Fruit fly (Drosophila melanogaster) whole organism, embryonic: Measurements from ENCODE around the gene HDAC4.
A peak's percentile ranks its signal among the peaks of the same experiment; 100 is the strongest.

ENCODE experiments used
- Ada2b ChIP-seq: fragments of 200-800 bp; sonication (Bioruptor generic); IDR thresholded peaks from 2 replicates; pipeline ENCODE4 v1.3.6; 2022; ENCODE audit warnings: missing biosample characterization, missing genetic modification characterization
- CG10431 ChIP-seq: fragments of 200-800 bp; sonication (Bioruptor generic); optimal IDR thresholded peaks from 3 replicates; lab custom pipeline; 2018; ENCODE audit warnings: missing biosample characterization, mild to moderate bottlenecking, missing genetic modification characterization
- CG11723 ChIP-seq: fragments of 200-800 bp; sonication (Bioruptor generic); optimal IDR thresholded peaks from 2 replicates; lab custom pipeline; 2017; ENCODE audit warnings: missing biosample characterization, mild to moderate bottlenecking, missing genetic modification characterization
- CG12659 ChIP-seq: fragments of 200-800 bp; sonication (Bioruptor generic); optimal IDR thresholded peaks from 3 replicates; lab custom pipeline; 2017; ENCODE audit warnings: mild to moderate bottlenecking, missing biosample characterization, missing genetic modification reagents, missing genetic modification characterization
- CG14965 ChIP-seq: fragments of 200-800 bp; sonication (Bioruptor generic); optimal IDR thresholded peaks from 2 replicates; lab custom pipeline; 2016; ENCODE audit warnings: missing biosample characterization, missing genetic modification characterization, borderline replicate concordance
- CG15011 ChIP-seq: fragments of 200-800 bp; sonication (Bioruptor generic); optimal IDR thresholded peaks from 3 replicates; lab custom pipeline; 2018; ENCODE audit warnings: missing biosample characterization, mild to moderate bottlenecking, missing genetic modification characterization
- CG17568 ChIP-seq: fragments of 200-800 bp; sonication (Bioruptor generic); optimal IDR thresholded peaks from 2 replicates; lab custom pipeline; 2018; ENCODE audit warnings: missing biosample characterization, mild to moderate bottlenecking, missing genetic modification characterization, moderate library complexity
- CG1832 ChIP-seq: fragments of 200-800 bp; sonication (Bioruptor generic); optimal IDR thresholded peaks from 2 replicates; lab custom pipeline; 2017; ENCODE audit warnings: missing biosample characterization, mild to moderate bottlenecking, missing genetic modification characterization, inconsistent platforms
- CG2116 ChIP-seq: fragments of 200-800 bp; sonication (Bioruptor generic); optimal IDR thresholded peaks from 3 replicates; lab custom pipeline; 2018; ENCODE audit warnings: missing biosample characterization, mild to moderate bottlenecking, missing genetic modification characterization
- CG2120 ChIP-seq: fragments of 200-800 bp; sonication (Bioruptor generic); optimal IDR thresholded peaks from 3 replicates; lab custom pipeline; 2016; ENCODE audit warnings: missing biosample characterization, missing genetic modification characterization
- CG2199 ChIP-seq: fragments of 200-800 bp; sonication (Bioruptor generic); IDR thresholded peaks from 3 replicates; pipeline ENCODE4 v1.3.6; 2022; ENCODE audit warnings: missing biosample characterization, missing genetic modification characterization
- CG30020 ChIP-seq: fragments of 200-800 bp; optimal IDR thresholded peaks from 2 replicates; lab custom pipeline; 2019; ENCODE audit warnings: missing biosample characterization, mild to moderate bottlenecking, missing genetic modification characterization, moderate library complexity
- CG32767 ChIP-seq: fragments of 200-800 bp; sonication (Bioruptor generic); IDR thresholded peaks from 2 replicates; pipeline ENCODE4 v1.3.6; 2022; ENCODE audit warnings: missing biosample characterization, missing genetic modification characterization
- CG4404 ChIP-seq: fragments of 200-800 bp; sonication (Bioruptor generic); IDR thresholded peaks from 2 replicates; pipeline ENCODE4 v1.3.6; 2022; ENCODE audit warnings: missing biosample characterization, missing genetic modification characterization
- CG5180 ChIP-seq: fragments of 200-800 bp; sonication (Bioruptor generic); optimal IDR thresholded peaks from 3 replicates; lab custom pipeline; 2017; ENCODE audit warnings: missing biosample characterization, missing genetic modification characterization, mild to moderate bottlenecking, moderate library complexity, missing genetic modification reagents
- CG7357 ChIP-seq: fragments of 200-800 bp; sonication (Bioruptor generic); IDR thresholded peaks from 3 replicates; pipeline ENCODE4 v1.3.6; 2022; ENCODE audit warnings: missing biosample characterization, missing genetic modification characterization
- CG8290 ChIP-seq, 3 experiments: fragments of 200-800 bp; sonication (Bioruptor generic); optimal IDR thresholded peaks; 2 replicates each; lab custom pipeline; 2016 to 2019; ENCODE audit warnings: missing biosample characterization in 3 of 3, missing genetic modification characterization in 3 of 3, mild to moderate bottlenecking in 2 of 3, moderate library complexity in 1 of 3
- Camta ChIP-seq: fragments of 200-800 bp; sonication (Bioruptor generic); optimal IDR thresholded peaks from 2 replicates; lab custom pipeline; 2016; ENCODE audit warnings: missing biosample characterization, missing genetic modification characterization
- Dip3 ChIP-seq: fragments of 200-800 bp; sonication (Bioruptor generic); optimal IDR thresholded peaks from 3 replicates; lab custom pipeline; 2016; ENCODE audit warnings: missing biosample characterization, missing genetic modification characterization
- Dll ChIP-seq: fragments of 200-800 bp; sonication (Bioruptor generic); IDR thresholded peaks from 4 replicates; pipeline ENCODE4 v1.3.6; 2022; ENCODE audit warnings: missing biosample characterization, missing genetic modification characterization; ENCODE audit not compliant: partially characterized antibody
- Gsc ChIP-seq: fragments of 200-800 bp; sonication (Bioruptor generic); IDR thresholded peaks from 2 replicates; pipeline ENCODE4 v1.3.6; 2022; ENCODE audit warnings: missing biosample characterization, missing genetic modification characterization
- H2.0 ChIP-seq: fragments of 200-800 bp; sonication (Bioruptor generic); IDR thresholded peaks from 2 replicates; pipeline ENCODE4 v1.3.6; 2022; ENCODE audit warnings: missing biosample characterization, missing genetic modification characterization
- Hey ChIP-seq: fragments of 200-800 bp; sonication (Bioruptor generic); optimal IDR thresholded peaks from 3 replicates; lab custom pipeline; 2018; ENCODE audit warnings: missing biosample characterization, mild to moderate bottlenecking, missing genetic modification characterization
- Hr51 ChIP-seq, 2 experiments: fragments of 200-800 bp; sonication (Bioruptor generic); optimal IDR thresholded peaks; 2 replicates in 1 of 2; 3 replicates in 1 of 2; lab custom pipeline; 2016 to 2018; ENCODE audit warnings: missing biosample characterization in 2 of 2, missing genetic modification characterization in 2 of 2, mild to moderate bottlenecking in 1 of 2, moderate library complexity in 1 of 2
- Lhr ChIP-seq: fragments of 200-800 bp; sonication (Bioruptor generic); optimal IDR thresholded peaks from 3 replicates; lab custom pipeline; 2017; ENCODE audit warnings: mild to moderate bottlenecking, missing biosample characterization, missing genetic modification reagents, missing genetic modification characterization
- Lim3 ChIP-seq: fragments of 200-800 bp; sonication (Bioruptor generic); IDR thresholded peaks from 2 replicates; pipeline ENCODE4 v1.3.6; 2022; ENCODE audit warnings: missing biosample characterization, missing genetic modification characterization
- Opbp ChIP-seq: fragments of 200-800 bp; sonication (Bioruptor generic); IDR thresholded peaks from 3 replicates; pipeline ENCODE4 v1.3.6; 2022; ENCODE audit warnings: missing biosample characterization, missing genetic modification characterization; ENCODE audit not compliant: partially characterized antibody
- Pdp1 ChIP-seq, 2 experiments: fragments of 200-800 bp; sonication (Bioruptor generic); optimal IDR thresholded peaks; 3 replicates each; lab custom pipeline; 2016; ENCODE audit warnings: missing biosample characterization in 2 of 2, missing genetic modification characterization in 2 of 2, mild to moderate bottlenecking in 1 of 2, moderate library complexity in 1 of 2
- Stat92E ChIP-seq, 3 experiments: fragments of >200 bp in 2 of 3; fragments of 200-800 bp in 1 of 3; sonication (Bioruptor generic) in 1 of 3; optimal IDR thresholded peaks; 2 replicates each; lab custom pipeline; 2017 to 2019; ENCODE audit warnings: missing biosample characterization in 3 of 3, missing genetic modification characterization in 3 of 3, mild to moderate bottlenecking in 1 of 3, moderate library complexity in 1 of 3
- Xrp1 ChIP-seq: fragments of 200-800 bp; sonication (Bioruptor generic); IDR thresholded peaks from 2 replicates; pipeline ENCODE4 v1.3.6; 2022; ENCODE audit warnings: missing biosample characterization, missing genetic modification characterization
- bab2 ChIP-seq: fragments of 200-800 bp; sonication (Bioruptor generic); optimal IDR thresholded peaks from 2 replicates; lab custom pipeline; 2016; ENCODE audit warnings: missing biosample characterization, missing genetic modification characterization
- cato ChIP-seq: fragments of 200-800 bp; sonication (Bioruptor generic); optimal IDR thresholded peaks from 2 replicates; lab custom pipeline; 2016; ENCODE audit warnings: missing biosample characterization, missing genetic modification characterization, borderline replicate concordance
- croc ChIP-seq: fragments of 200-800 bp; sonication (Bioruptor generic); conservative IDR thresholded peaks from 3 replicates; pipeline ENCODE4 v1.3.6; 2022; ENCODE audit warnings: missing biosample characterization, missing genetic modification characterization
- cwo ChIP-seq: fragments of 200-800 bp; sonication (Bioruptor generic); optimal IDR thresholded peaks from 3 replicates; lab custom pipeline; 2017; ENCODE audit warnings: missing biosample characterization, missing genetic modification characterization, mild to moderate bottlenecking, moderate library complexity, missing genetic modification reagents
- grau ChIP-seq: fragments of 200-800 bp; optimal IDR thresholded peaks from 3 replicates; lab custom pipeline; 2019; ENCODE audit warnings: missing biosample characterization, mild to moderate bottlenecking, missing genetic modification characterization, moderate library complexity
- gro ChIP-seq: fragments of 200-800 bp; sonication (Bioruptor generic); optimal IDR thresholded peaks from 2 replicates; lab custom pipeline; 2016; ENCODE audit warnings: missing biosample characterization, missing genetic modification characterization
- inv ChIP-seq: fragments of 200-800 bp; sonication (Bioruptor generic); IDR thresholded peaks from 2 replicates; pipeline ENCODE4 v1.3.6; 2022; ENCODE audit warnings: missing biosample characterization, missing genetic modification characterization; ENCODE audit not compliant: partially characterized antibody
- lola ChIP-seq, 3 experiments: fragments of >200 bp in 2 of 3; fragments of 200-800 bp in 1 of 3; sonication (Bioruptor generic) in 1 of 3; optimal IDR thresholded peaks; 2 replicates each; lab custom pipeline; 2017 to 2019; ENCODE audit warnings: missing biosample characterization in 3 of 3, missing genetic modification characterization in 3 of 3, mild to moderate bottlenecking in 1 of 3, moderate library complexity in 1 of 3
- mirr ChIP-seq: fragments of 200-800 bp; sonication (Bioruptor generic); optimal IDR thresholded peaks from 3 replicates; lab custom pipeline; 2018; ENCODE audit warnings: missing biosample characterization, mild to moderate bottlenecking, missing genetic modification characterization
- oc ChIP-seq: fragments of 200-800 bp; sonication (Bioruptor generic); optimal IDR thresholded peaks from 2 replicates; lab custom pipeline; 2018; ENCODE audit warnings: missing biosample characterization, mild to moderate bottlenecking, missing genetic modification characterization, moderate library complexity
- odd ChIP-seq: fragments of 200-800 bp; sonication (Bioruptor generic); optimal IDR thresholded peaks from 2 replicates; lab custom pipeline; 2017; ENCODE audit warnings: missing biosample characterization, mild to moderate bottlenecking, missing genetic modification characterization
- pfk ChIP-seq: fragments of 200-800 bp; sonication (Bioruptor generic); optimal IDR thresholded peaks from 2 replicates; lab custom pipeline; 2018; ENCODE audit warnings: missing biosample characterization, mild to moderate bottlenecking, missing genetic modification characterization, moderate library complexity
- ranshi ChIP-seq: fragments of 200-800 bp; sonication (Bioruptor generic); IDR thresholded peaks from 2 replicates; pipeline ENCODE4 v1.3.6; 2022; ENCODE audit warnings: missing biosample characterization, missing genetic modification characterization
- slbo ChIP-seq: fragments of 200-800 bp; sonication (Bioruptor generic); IDR thresholded peaks from 2 replicates; pipeline ENCODE4 v1.3.6; 2022; ENCODE audit warnings: missing biosample characterization, missing genetic modification characterization
- sna ChIP-seq: fragments of 200-800 bp; sonication (Bioruptor generic); IDR thresholded peaks from 2 replicates; pipeline ENCODE4 v1.3.6; 2022; ENCODE audit warnings: missing biosample characterization, missing genetic modification characterization; ENCODE audit not compliant: partially characterized antibody
- zf30C ChIP-seq: fragments of 200-800 bp; sonication (Bioruptor generic); optimal IDR thresholded peaks from 3 replicates; lab custom pipeline; 2018; ENCODE audit warnings: missing biosample characterization, mild to moderate bottlenecking, missing genetic modification characterization

HDAC4 gene

DNA sequence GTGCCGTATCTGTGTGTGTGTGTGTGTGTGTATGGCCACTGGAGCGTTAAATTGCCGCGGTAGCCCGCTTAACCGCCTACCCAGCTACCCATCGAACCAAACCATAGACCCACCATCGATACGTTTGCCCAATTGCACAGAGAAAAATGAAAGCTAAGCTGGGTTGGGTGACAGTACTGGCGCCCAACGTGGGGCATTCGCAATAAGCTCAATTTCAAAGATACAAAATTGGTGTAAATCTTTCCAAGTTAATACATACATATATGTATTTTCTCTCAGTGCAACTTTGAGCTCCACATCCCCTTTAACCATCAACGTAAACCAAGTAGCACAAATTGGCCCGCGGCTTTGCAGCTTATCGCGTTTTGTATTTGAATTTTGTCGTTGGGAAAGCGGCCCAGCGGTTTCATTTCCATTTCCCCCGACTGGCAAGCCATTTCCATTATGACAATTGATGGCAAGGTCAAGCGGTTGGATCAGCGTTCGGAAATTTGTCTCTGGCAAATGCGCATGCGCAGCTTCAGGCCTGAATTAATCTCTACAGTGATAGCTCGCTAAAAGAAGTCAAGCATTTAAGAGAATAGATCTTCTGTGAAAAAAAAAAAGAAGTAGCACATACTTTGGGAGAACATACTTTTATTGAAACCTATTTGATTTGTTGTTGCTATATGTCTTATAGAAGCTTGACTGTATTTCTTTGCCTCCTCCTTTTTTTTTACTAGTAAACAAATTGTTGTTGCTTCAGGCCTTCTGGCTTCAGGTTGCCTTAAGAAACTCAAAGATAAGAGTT, 52.8 kb downstream of the HDAC4 start (continued):
- TF ChIP-seq ranshi (GFP tag; lab: Robert Waterston, UW): peak; percentile 75
- peak; percentile 52 for TF ChIP-seq CG15011 (GFP tag; lab: Kevin White, UChicago)
- no peak for TF ChIP-seq CG30020 (tag; lab: Kevin White, UChicago)
- TF ChIP-seq bab2: peak; percentile 74
- peak; percentile 65; the same call in 2 of the 3 replicates for TF ChIP-seq CG2199 (GFP tag; lab: Robert Waterston, UW)
- TF ChIP-seq CG2116 (GFP tag; lab: Kevin White, UChicago): peak; percentile 14
- TF ChIP-seq cato (GFP tag; lab: Kevin White, UChicago): peak; percentile 24
- TF ChIP-seq CG4404 (GFP tag; lab: Robert Waterston, UW): peak; percentile 52; the same call in 1 of the 2 replicates
- no peak for TF ChIP-seq CG1832
- peak; percentile 81 for TF ChIP-seq Xrp1 (GFP tag; lab: Robert Waterston, UW)
- TF ChIP-seq Hey: no peak
- no peak for TF ChIP-seq zf30C (GFP tag; lab: Kevin White, UChicago)
- peak; percentile 35 for TF ChIP-seq odd (GFP tag; lab: Kevin White, UChicago)
- peak; percentile 17 for TF ChIP-seq Lhr (GFP tag; lab: Kevin White, UChicago)
- TF ChIP-seq CG7357 (GFP tag; lab: Robert Waterston, UW): peak; percentile 65
- no peak for TF ChIP-seq pfk (GFP tag; lab: Kevin White, UChicago)
- no peak for TF ChIP-seq CG10431
- peak; percentile 88 for TF ChIP-seq grau (tag; lab: Kevin White, UChicago)
- no peak for TF ChIP-seq inv
- TF ChIP-seq Dip3: peak; percentile 14
- TF ChIP-seq Gsc: no peak
- no peak for TF ChIP-seq Dll (GFP tag; lab: Robert Waterston, UW)
- TF ChIP-seq Camta (GFP tag; lab: Kevin White, UChicago): peak; percentile 66
- no peak for TF ChIP-seq sna (GFP tag; lab: Robert Waterston, UW)
- TF ChIP-seq Ada2b (GFP tag; lab: Robert Waterston, UW): peak; percentile 84
- 0 out of 2 replicates have a peak, but pooled peaks have one; percentile 48 for TF ChIP-seq Lim3 (GFP tag; lab: Robert Waterston, UW)
- TF ChIP-seq croc: peak; percentile 55; the same call in 2 of the 3 replicates
- peak; percentile 36 for TF ChIP-seq CG8290 (GFP tag; optimal IDR thresholded peaks at IDR 0.05; lab: Kevin White, UChicago)
- peak in 1 of 2 experiments; percentile 93 for TF ChIP-seq CG8290 (tag; optimal IDR thresholded peaks at IDR 0.05; lab: Kevin White, UChicago)
- TF ChIP-seq slbo (GFP tag; lab: Robert Waterston, UW): peak; percentile 78
- peak; percentile 65 for TF ChIP-seq Pdp1 (GFP tag; optimal IDR thresholded peaks at IDR 0.05; lab: Kevin White, UChicago)
- TF ChIP-seq gro (GFP tag; lab: Kevin White, UChicago): peak; percentile 38
- TF ChIP-seq H2.0 (GFP tag; lab: Robert Waterston, UW): peak; percentile 83
- TF ChIP-seq CG2120: peak; percentile 56
- no peak for TF ChIP-seq CG14965
- peak; percentile 74 for TF ChIP-seq CG12659
- TF ChIP-seq Hr51 (GFP tag; optimal IDR thresholded peaks at IDR 0.05; lab: Kevin White, UChicago): peak; percentile 49 to 77
- TF ChIP-seq Stat92E (GFP tag; optimal IDR thresholded peaks at IDR 0.05; lab: Kevin White, UChicago): no peak
- peak; percentile 70 for TF ChIP-seq CG5180 (GFP tag; lab: Kevin White, UChicago)
- peak; percentile 69 for TF ChIP-seq cwo (GFP tag; lab: Kevin White, UChicago)
- peak in 1 of 3 experiments; percentile 45 for TF ChIP-seq lola (GFP tag; optimal IDR thresholded peaks at IDR 0.05; lab: Kevin White, UChicago)
- no peak for TF ChIP-seq mirr (GFP tag; lab: Kevin White, UChicago)
- TF ChIP-seq Opbp (GFP tag; lab: Robert Waterston, UW): no peak
- TF ChIP-seq CG11723 (GFP tag; lab: Kevin White, UChicago): peak; percentile 51
- peak; percentile 60 for TF ChIP-seq CG17568 (GFP tag; lab: Kevin White, UChicago)
- peak; percentile 69; the same call in 1 of the 2 replicates for TF ChIP-seq CG32767 (GFP tag; lab: Robert Waterston, UW)
- peak; percentile 88 for TF ChIP-seq oc
